Fruit fly (Drosophila melanogaster) S2 (cell line): ENCODE results near the gene Atac2.

ENCODE experiments used
- CG8478 ChIP-seq: fragments of >200 bp; optimal IDR thresholded peaks from 2 replicates; lab custom pipeline; 2018
- CTCF ChIP-seq, 2 experiments: fragments of >200 bp; optimal IDR thresholded peaks; 2 replicates each; lab custom pipeline; 2018

- TF ChIP-seq CG8478 (lab: Kevin White, UChicago) (no peak), CTCF (optimal IDR thresholded peaks at IDR 0.05; lab: Kevin White, UChicago) (no peak)
These were observed 50.4 kb downstream of the Atac2 start for dm6 chr2L:18561522-18562119.
